Worm (Caenorhabditis elegans) whole organism, L3 larva: ENCODE results near the gene C08H9.18.

Experiments
- R02D3.7 ChIP-seq: fragments of 150-350 bp; optimal IDR thresholded peaks from 2 replicates; lab custom pipeline; 2014; ENCODE audit warnings: missing biosample characterization, missing genetic modification characterization
- ZK546.5 ChIP-seq: sonication (generic microtip); optimal IDR thresholded peaks from 2 replicates; lab custom pipeline; 2017; ENCODE audit warnings: missing biosample characterization, missing genetic modification characterization
- aly-2 ChIP-seq: fragments of 150-350 bp; optimal IDR thresholded peaks from 2 replicates; lab custom pipeline; 2014; ENCODE audit warnings: missing biosample characterization, missing genetic modification characterization
- ama-1 ChIP-seq: fragments of 150-350 bp; optimal IDR thresholded peaks from 2 replicates; lab custom pipeline; 2018
- ceh-16 ChIP-seq: sonication (generic microtip); optimal IDR thresholded peaks from 2 replicates; lab custom pipeline; 2017; ENCODE audit warnings: missing biosample characterization, missing genetic modification characterization
- ceh-28 ChIP-seq: fragments of 150-350 bp; optimal IDR thresholded peaks from 2 replicates; lab custom pipeline; 2014; ENCODE audit warnings: missing biosample characterization, missing genetic modification reagents, missing genetic modification characterization
- ceh-82 ChIP-seq: fragments of 150-350 bp; optimal IDR thresholded peaks from 2 replicates; lab custom pipeline; 2014; ENCODE audit warnings: missing biosample characterization, missing genetic modification characterization
- daf-12 ChIP-seq: fragments of 150-350 bp; optimal IDR thresholded peaks from 2 replicates; lab custom pipeline; 2014; ENCODE audit warnings: missing biosample characterization, missing genetic modification reagents, missing genetic modification characterization
- egl-27 ChIP-seq: sonication (generic microtip); optimal IDR thresholded peaks from 4 replicates; lab custom pipeline; 2017; ENCODE audit warnings: missing biosample characterization, missing genetic modification reagents, missing genetic modification characterization
- egl-5 ChIP-seq: fragments of 150-350 bp; optimal IDR thresholded peaks from 2 replicates; lab custom pipeline; 2017; ENCODE audit warnings: missing biosample characterization, missing genetic modification reagents, missing genetic modification characterization, inconsistent platforms
- elt-1 ChIP-seq: fragments of 150-350 bp; optimal IDR thresholded peaks from 2 replicates; lab custom pipeline; 2014; ENCODE audit warnings: missing biosample characterization, missing genetic modification characterization
- elt-3 ChIP-seq, 3 experiments: fragments of 150-350 bp in 1 of 3; sonication (generic microtip) in 2 of 3; optimal IDR thresholded peaks; 2 replicates in 2 of 3; 4 replicates in 1 of 3; lab custom pipeline; 2014 to 2017; ENCODE audit warnings: missing biosample characterization in 3 of 3, missing genetic modification characterization in 3 of 3
- eor-1 ChIP-seq, 2 experiments: fragments of 150-350 bp; optimal IDR thresholded peaks; 2 replicates each; lab custom pipeline; 2014 to 2018; ENCODE audit warnings: missing biosample characterization in 2 of 2, missing genetic modification characterization in 2 of 2
- fkh-10 ChIP-seq: sonication (generic microtip); optimal IDR thresholded peaks from 2 replicates; lab custom pipeline; 2017; ENCODE audit warnings: missing biosample characterization, missing genetic modification reagents, missing genetic modification characterization
- fkh-2 ChIP-seq: fragments of 150-350 bp; optimal IDR thresholded peaks from 2 replicates; lab custom pipeline; 2014; ENCODE audit warnings: missing biosample characterization, missing genetic modification reagents, missing genetic modification characterization
- fos-1 ChIP-seq: fragments of 150-350 bp; optimal IDR thresholded peaks from 2 replicates; lab custom pipeline; 2014; ENCODE audit warnings: missing biosample characterization, missing genetic modification characterization
- hmg-11 ChIP-seq: sonication (generic microtip); optimal IDR thresholded peaks from 2 replicates; lab custom pipeline; 2016; ENCODE audit warnings: missing genetic modification characterization, missing compliant biosample characterization
- jun-1 ChIP-seq: fragments of 150-350 bp; optimal IDR thresholded peaks from 2 replicates; lab custom pipeline; 2014; ENCODE audit warnings: missing biosample characterization, missing genetic modification reagents, missing genetic modification characterization
- lin-15B ChIP-seq: fragments of 150-350 bp; optimal IDR thresholded peaks from 2 replicates; lab custom pipeline; 2014; ENCODE audit warnings: missing biosample characterization, missing genetic modification characterization
- lin-39 ChIP-seq: fragments of 150-350 bp; optimal IDR thresholded peaks from 2 replicates; lab custom pipeline; 2018; ENCODE audit warnings: missing biosample characterization, missing genetic modification reagents, missing genetic modification characterization
- mml-1 ChIP-seq: fragments of 150-350 bp; sonication (generic microtip); optimal IDR thresholded peaks from 3 replicates; lab custom pipeline; 2014; ENCODE audit warnings: missing biosample characterization, missing genetic modification characterization
- nfya-1 ChIP-seq: sonication (generic microtip); optimal IDR thresholded peaks from 2 replicates; lab custom pipeline; 2017; ENCODE audit warnings: missing genetic modification characterization, mild to moderate bottlenecking, missing compliant biosample characterization, antibody characterized with exemption, moderate library complexity; ENCODE audit not compliant: insufficient read depth
- nhr-12 ChIP-seq: fragments of 150-350 bp; optimal IDR thresholded peaks from 2 replicates; lab custom pipeline; 2014; ENCODE audit warnings: missing biosample characterization, missing genetic modification characterization
- nhr-237 ChIP-seq: fragments of 150-350 bp; optimal IDR thresholded peaks from 2 replicates; lab custom pipeline; 2014; ENCODE audit warnings: missing biosample characterization, missing genetic modification characterization
- nhr-25 ChIP-seq: sonication (generic microtip); optimal IDR thresholded peaks from 2 replicates; lab custom pipeline; 2017; ENCODE audit warnings: missing biosample characterization, missing genetic modification characterization
- nhr-28 ChIP-seq: fragments of 150-350 bp; optimal IDR thresholded peaks from 2 replicates; lab custom pipeline; 2014; ENCODE audit warnings: missing biosample characterization, missing genetic modification characterization
- nhr-43 ChIP-seq: sonication (generic microtip); optimal IDR thresholded peaks from 2 replicates; lab custom pipeline; 2016; ENCODE audit warnings: mild to moderate bottlenecking, missing genetic modification characterization, missing compliant biosample characterization; ENCODE audit not compliant: poor library complexity, severe bottlenecking
- nhr-67 ChIP-seq: fragments of 150-350 bp; optimal IDR thresholded peaks from 2 replicates; lab custom pipeline; 2014; ENCODE audit warnings: missing biosample characterization, missing genetic modification characterization
- nhr-76 ChIP-seq: fragments of 150-350 bp; sonication (generic microtip); optimal IDR thresholded peaks from 5 replicates; lab custom pipeline; 2014; ENCODE audit warnings: missing biosample characterization, missing genetic modification characterization
- pha-4 ChIP-seq: fragments of 150-350 bp; optimal IDR thresholded peaks from 2 replicates; lab custom pipeline; 2014; ENCODE audit warnings: missing biosample characterization, missing genetic modification reagents, missing genetic modification characterization
- sea-2 ChIP-seq: fragments of 150-350 bp; sonication (generic microtip); optimal IDR thresholded peaks from 4 replicates; lab custom pipeline; 2014; ENCODE audit warnings: missing biosample characterization, missing genetic modification reagents, missing genetic modification characterization
- snpc-4 ChIP-seq: fragments of 150-350 bp; optimal IDR thresholded peaks from 2 replicates; lab custom pipeline; 2014; ENCODE audit warnings: missing biosample characterization, missing genetic modification characterization
- tbx-2 ChIP-seq: sonication (generic microtip); optimal IDR thresholded peaks from 2 replicates; lab custom pipeline; 2016; ENCODE audit warnings: mild to moderate bottlenecking, missing genetic modification characterization, missing compliant biosample characterization
- unc-39 ChIP-seq: sonication (generic microtip); optimal IDR thresholded peaks from 4 replicates; lab custom pipeline; 2017; ENCODE audit warnings: missing biosample characterization, missing genetic modification characterization
- unc-62 ChIP-seq: fragments of 150-350 bp; sonication (generic microtip); optimal IDR thresholded peaks from 4 replicates; lab custom pipeline; 2014; ENCODE audit warnings: missing biosample characterization, missing genetic modification reagents, missing genetic modification characterization
- zag-1 ChIP-seq: fragments of 150-350 bp; optimal IDR thresholded peaks from 2 replicates; lab custom pipeline; 2014; ENCODE audit warnings: missing biosample characterization, missing genetic modification characterization
- ztf-4 ChIP-seq: fragments of 150-350 bp; optimal IDR thresholded peaks from 2 replicates; lab custom pipeline; 2014; ENCODE audit warnings: missing biosample characterization, missing genetic modification characterization

Gene C08H9.18

DNA sequence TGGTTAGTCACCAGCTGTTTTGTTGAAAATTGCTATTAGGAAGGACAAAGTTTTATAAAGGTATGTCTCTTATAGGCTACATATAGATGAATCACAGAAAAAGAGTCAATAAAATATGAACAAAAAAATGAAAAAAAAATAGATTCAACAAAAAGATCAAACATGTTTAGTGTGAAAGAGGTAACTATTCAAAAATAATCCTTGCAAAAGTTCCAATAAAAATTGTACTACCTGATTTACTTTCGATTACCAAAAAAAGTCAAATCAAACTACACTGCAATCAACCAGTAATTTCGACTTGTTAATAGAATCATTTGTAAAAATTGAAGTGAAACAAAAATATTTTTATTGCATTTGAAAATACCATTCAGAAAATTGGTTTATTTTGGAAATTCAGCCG is 11.1 kb downstream of the C08H9.18 start, which contains the start of gene ZK938.10:
Gene ZK938.10 (minus strand): TSS at position 101 of the 400 bp plus-strand sequence.
- no peak for TF ChIP-seq unc-62 (GFP tag; lab: Kevin White, UChicago)
- no peak for TF ChIP-seq nhr-43 (tag; lab: Kevin White, UChicago)
- TF ChIP-seq nhr-28 (tag; lab: Kevin White, UChicago) = no peak
- no peak for TF ChIP-seq unc-39
- TF ChIP-seq R02D3.7 (tag; lab: Kevin White, UChicago) = no peak
- no peak for TF ChIP-seq nhr-12 (tag; lab: Kevin White, UChicago)
- TF ChIP-seq elt-1 (tag; lab: Kevin White, UChicago) = no peak
- TF ChIP-seq hmg-11 = no peak
- no peak for TF ChIP-seq zag-1
- TF ChIP-seq ceh-28 (tag; lab: Kevin White, UChicago) = no peak
- TF ChIP-seq ama-1 (lab: Kevin White, UChicago) = no peak
- TF ChIP-seq ceh-82 (tag; lab: Kevin White, UChicago) = no peak
- no peak for TF ChIP-seq snpc-4 (tag; lab: Kevin White, UChicago)
- no peak for TF ChIP-seq aly-2
- no peak for TF ChIP-seq ceh-16 (tag; lab: Kevin White, UChicago)

ce11 chrII:9849497-9849896 is 12.6 kb downstream of the C08H9.18 start, which contains the start of gene old-2:
Gene old-2, minus strand, starts transcription at chrII:9849597.
- TF ChIP-seq egl-5 (tag; lab: Kevin White, UChicago) (no peak), nhr-43 (tag; lab: Kevin White, UChicago) (no peak), elt-3 (tag; optimal IDR thresholded peaks at IDR 0.05; lab: Kevin White, UChicago) (no peak), fkh-2 (tag; lab: Kevin White, UChicago) (no peak), eor-1 (tag; optimal IDR thresholded peaks at IDR 0.05; lab: Kevin White, UChicago) (no peak), ztf-4 (no peak), nhr-28 (tag; lab: Kevin White, UChicago) (no peak), nhr-67 (tag; lab: Kevin White, UChicago) (no peak), hmg-11 (no peak), nhr-25 (tag; lab: Kevin White, UChicago) (no peak)

DNA sequence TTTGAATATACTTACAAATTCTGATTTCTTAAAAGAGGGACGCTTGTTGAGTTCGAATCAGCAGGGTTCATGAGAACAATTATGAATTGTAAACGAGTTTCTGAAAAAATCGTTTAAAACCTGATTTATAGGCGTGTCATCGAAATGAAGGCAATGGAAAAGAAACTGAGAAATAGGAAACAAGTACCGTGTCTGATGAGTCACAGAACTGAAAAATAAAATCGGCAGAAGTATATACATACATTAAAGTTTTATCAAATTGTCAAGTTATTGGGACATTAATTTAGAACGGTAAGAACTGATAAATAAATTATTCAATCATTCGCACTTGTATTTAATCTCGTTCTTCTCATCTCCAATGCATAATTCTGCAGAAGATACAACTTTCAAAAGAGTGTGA is 16.8 kb downstream of the C08H9.18 start, which contains the start of gene chil-9:
Gene chil-9 (minus strand): TSS at position 101 of the 400 bp plus-strand sequence.
- TF ChIP-seq lin-39 (no peak), snpc-4 (tag; lab: Kevin White, UChicago) (no peak), fos-1 (tag; lab: Kevin White, UChicago) (no peak), hmg-11 (no peak), jun-1 (tag; lab: Kevin White, UChicago) (no peak), ZK546.5 (tag; lab: Kevin White, UChicago) (no peak), fkh-2 (tag; lab: Kevin White, UChicago) (no peak), aly-2 (no peak), ceh-82 (tag; lab: Kevin White, UChicago) (no peak), elt-3 (tag; optimal IDR thresholded peaks at IDR 0.05; lab: Kevin White, UChicago) (no peak), egl-27 (tag; lab: Kevin White, UChicago) (no peak)
- TF ChIP-seq, all 47 proteins: peak for 0

DNA sequence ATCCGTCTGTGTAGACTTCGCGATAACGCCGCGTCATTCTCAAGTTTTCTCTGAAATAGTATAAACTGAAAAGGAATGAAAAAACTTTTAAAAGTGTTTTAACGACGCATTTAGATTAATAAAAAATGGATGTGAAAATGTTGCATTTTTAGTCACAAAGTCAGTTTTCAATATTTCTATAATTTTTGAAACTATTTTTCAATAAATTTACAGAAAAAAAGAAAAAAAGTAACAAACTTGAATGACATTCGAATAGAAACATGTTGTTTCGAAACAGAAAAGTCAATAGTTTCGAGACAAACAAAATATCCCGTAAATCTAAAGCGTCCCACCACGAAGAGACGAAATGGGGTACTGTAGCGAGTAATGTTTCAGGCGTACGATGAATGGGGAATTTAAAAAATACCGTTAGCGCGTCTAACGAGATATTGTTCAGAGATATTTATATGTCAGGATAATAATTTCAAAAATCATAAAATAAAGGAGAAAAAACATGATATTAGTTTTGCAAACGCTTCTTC is 20.0 kb downstream of the C08H9.18 start, which contains the start of gene rnh-1.2:
Gene rnh-1.2 (minus strand): TSS at position 51 of the 521 bp plus-strand sequence.
- TF ChIP-seq fkh-10 (GFP tag; lab: Kevin White, UChicago) (no peak), egl-5 (tag; lab: Kevin White, UChicago) (no peak), ZK546.5 (tag; lab: Kevin White, UChicago) (no peak), mml-1 (no peak), nhr-43 (tag; lab: Kevin White, UChicago) (no peak), nhr-12 (tag; lab: Kevin White, UChicago) (no peak), tbx-2 (no peak), sea-2 (GFP tag; lab: Kevin White, UChicago) (no peak), pha-4 (no peak), fkh-2 (tag; lab: Kevin White, UChicago) (no peak), lin-15B (tag; lab: Kevin White, UChicago) (no peak), hmg-11 (no peak), ceh-16 (tag; lab: Kevin White, UChicago) (no peak), nhr-237 (no peak), nhr-76 (tag; lab: Kevin White, UChicago) (no peak), snpc-4 (tag; lab: Kevin White, UChicago) (no peak), nfya-1 (no peak), daf-12 (tag; lab: Kevin White, UChicago) (no peak), elt-3 (tag; optimal IDR thresholded peaks at IDR 0.05; lab: Kevin White, UChicago) (no peak), ceh-28 (tag; lab: Kevin White, UChicago) (no peak)
